Worm (Caenorhabditis elegans) whole organism, young adult: ENCODE measurements around the gene tag-241.

Source experiments
- C17E4.6 ChIP-seq: fragments of 200-800 bp; sonication (Bioruptor generic); IDR thresholded peaks from 2 replicates; pipeline ENCODE4 v1.3.6; 2022; ENCODE audit warnings: missing genetic modification reagents, missing genetic modification characterization, missing compliant biosample characterization
- F37B4.10 ChIP-seq: fragments of 200-800 bp; sonication (Bioruptor generic); IDR thresholded peaks from 2 replicates; pipeline ENCODE4 v1.3.6; 2022; ENCODE audit warnings: missing genetic modification characterization, missing compliant biosample characterization
- F49E8.2 ChIP-seq: sonication (generic microtip); optimal IDR thresholded peaks from 3 replicates; lab custom pipeline; 2017; ENCODE audit warnings: missing genetic modification characterization, mild to moderate bottlenecking, missing compliant biosample characterization, antibody characterized with exemption, moderate library complexity; ENCODE audit not compliant: insufficient read depth
- F52B5.7 ChIP-seq: sonication (generic microtip); optimal IDR thresholded peaks from 2 replicates; lab custom pipeline; 2016; ENCODE audit warnings: mild to moderate bottlenecking, missing genetic modification characterization, missing compliant biosample characterization
- Y53G8AR.9 ChIP-seq: fragments of 200-800 bp; sonication (Bioruptor generic); conservative IDR thresholded peaks from 2 replicates; pipeline ENCODE4 v1.3.6; 2022; ENCODE audit warnings: missing genetic modification reagents, missing genetic modification characterization, missing compliant biosample characterization
- Y56A3A.18 ChIP-seq: fragments of 200-800 bp; sonication (Bioruptor generic); IDR thresholded peaks from 2 replicates; pipeline ENCODE4 v1.3.6; 2022; ENCODE audit warnings: missing genetic modification reagents, missing genetic modification characterization, missing compliant biosample characterization
- Y79H2A.3 ChIP-seq: fragments of 200-800 bp; sonication (Bioruptor generic); conservative IDR thresholded peaks from 2 replicates; pipeline ENCODE4 v1.3.6; 2022; ENCODE audit warnings: missing genetic modification reagents, missing genetic modification characterization, missing compliant biosample characterization
- akir-1 ChIP-seq: fragments of 200-800 bp; sonication (Bioruptor generic); optimal IDR thresholded peaks from 2 replicates; lab custom pipeline; 2018; ENCODE audit warnings: mild to moderate bottlenecking, missing genetic modification characterization, moderate library complexity, missing compliant biosample characterization
- ama-1 ChIP-seq, 3 experiments: fragments of 150-350 bp in 1 of 3; sonication (generic microtip) in 2 of 3; optimal IDR thresholded peaks; 2 replicates each; lab custom pipeline; 2014 to 2018; ENCODE audit warnings: missing biosample characterization in 2 of 3, missing genetic modification characterization in 2 of 3, missing genetic modification reagents in 2 of 3
- attf-5 ChIP-seq: fragments of 200-800 bp; sonication (Bioruptor generic); optimal IDR thresholded peaks from 2 replicates; lab custom pipeline; 2018; ENCODE audit warnings: mild to moderate bottlenecking, missing genetic modification characterization, missing compliant biosample characterization
- bed-1 ChIP-seq: fragments of 200-800 bp; sonication (Bioruptor generic); IDR thresholded peaks from 2 replicates; pipeline ENCODE4 v1.3.6; 2022; ENCODE audit warnings: missing genetic modification reagents, missing genetic modification characterization, missing compliant biosample characterization
- cebp-2 ChIP-seq: fragments of 200-800 bp; sonication (Bioruptor generic); IDR thresholded peaks from 2 replicates; pipeline ENCODE4 v1.3.6; 2022; ENCODE audit warnings: missing genetic modification characterization, missing compliant biosample characterization
- ceh-58 ChIP-seq: fragments of 200-800 bp; sonication (Bioruptor generic); IDR thresholded peaks from 2 replicates; pipeline ENCODE4 v1.3.6; 2022; ENCODE audit warnings: missing genetic modification characterization, missing compliant biosample characterization
- ceh-91 ChIP-seq: fragments of 200-800 bp; sonication (Bioruptor generic); IDR thresholded peaks from 2 replicates; pipeline ENCODE4 v1.3.6; 2022; ENCODE audit warnings: missing genetic modification reagents, missing genetic modification characterization, missing compliant biosample characterization
- chd-7 ChIP-seq: sonication (generic microtip); optimal IDR thresholded peaks from 2 replicates; lab custom pipeline; 2016; ENCODE audit warnings: mild to moderate bottlenecking, missing genetic modification characterization, moderate library complexity, missing compliant biosample characterization
- dpff-1 ChIP-seq: sonication (generic microtip); optimal IDR thresholded peaks from 2 replicates; lab custom pipeline; 2017; ENCODE audit warnings: mild to moderate bottlenecking, missing genetic modification characterization, missing compliant biosample characterization
- efl-1 ChIP-seq: fragments of 150-350 bp; optimal IDR thresholded peaks from 2 replicates; lab custom pipeline; 2014; ENCODE audit warnings: missing biosample characterization, missing genetic modification reagents, missing genetic modification characterization
- egl-18 ChIP-seq: fragments of 200-800 bp; sonication (Bioruptor generic); IDR thresholded peaks from 2 replicates; pipeline ENCODE4 v1.3.6; 2022; ENCODE audit warnings: missing genetic modification reagents, missing genetic modification characterization, missing compliant biosample characterization
- egl-44 ChIP-seq: fragments of 200-800 bp; sonication (Bioruptor generic); IDR thresholded peaks from 2 replicates; pipeline ENCODE4 v1.3.6; 2022; ENCODE audit warnings: missing genetic modification reagents, missing genetic modification characterization, missing compliant biosample characterization
- egrh-3 ChIP-seq: fragments of 200-800 bp; sonication (Bioruptor generic); IDR thresholded peaks from 2 replicates; pipeline ENCODE4 v1.3.6; 2022; ENCODE audit warnings: missing genetic modification reagents, missing genetic modification characterization, missing compliant biosample characterization
- ekl-4 ChIP-seq: fragments of 200-800 bp; sonication (Bioruptor generic); IDR thresholded peaks from 2 replicates; pipeline ENCODE4 v1.3.6; 2022; ENCODE audit warnings: missing genetic modification reagents, missing genetic modification characterization, missing compliant biosample characterization
- hlh-12 ChIP-seq: sonication (generic microtip); optimal IDR thresholded peaks from 2 replicates; lab custom pipeline; 2016; ENCODE audit warnings: missing genetic modification characterization, missing compliant biosample characterization
- hmg-1.2 ChIP-seq: fragments of 200-800 bp; sonication (Bioruptor generic); IDR thresholded peaks from 2 replicates; pipeline ENCODE4 v1.3.6; 2022; ENCODE audit warnings: missing genetic modification reagents, missing genetic modification characterization, missing compliant biosample characterization
- hrde-1 ChIP-seq: sonication (generic microtip); optimal IDR thresholded peaks from 2 replicates; lab custom pipeline; 2016; ENCODE audit warnings: missing genetic modification characterization, mild to moderate bottlenecking, missing compliant biosample characterization, moderate library complexity, missing genotype, missing genetic modification reagents, borderline replicate concordance
- let-607 ChIP-seq, 2 experiments: fragments of 200-800 bp in 1 of 2; sonication (Bioruptor generic) in 1 of 2; sonication (generic microtip) in 1 of 2; optimal IDR thresholded peaks; 2 replicates each; lab custom pipeline; 2016 to 2018; ENCODE audit warnings: mild to moderate bottlenecking in 2 of 2, missing compliant biosample characterization in 2 of 2, missing genetic modification characterization in 2 of 2, moderate library complexity in 2 of 2, missing genotype in 1 of 2
- lir-1 ChIP-seq: fragments of 200-800 bp; sonication (Bioruptor generic); conservative IDR thresholded peaks from 2 replicates; pipeline ENCODE4 v1.3.6; 2022; ENCODE audit warnings: missing genetic modification reagents, missing genetic modification characterization, missing compliant biosample characterization
- lsy-27 ChIP-seq: sonication (generic microtip); optimal IDR thresholded peaks from 2 replicates; lab custom pipeline; 2017; ENCODE audit warnings: missing genetic modification characterization, mild to moderate bottlenecking, missing compliant biosample characterization, antibody characterized with exemption, missing genotype, borderline replicate concordance; ENCODE audit not compliant: insufficient read depth
- mcd-1 ChIP-seq: fragments of 200-800 bp; sonication (Bioruptor generic); IDR thresholded peaks from 2 replicates; pipeline ENCODE4 v1.3.6; 2022; ENCODE audit warnings: missing genetic modification reagents, missing genetic modification characterization, missing compliant biosample characterization
- nfya-1 ChIP-seq: sonication (generic microtip); optimal IDR thresholded peaks from 2 replicates; lab custom pipeline; 2017; ENCODE audit warnings: antibody characterized with exemption, missing compliant biosample characterization, missing genetic modification characterization, borderline replicate concordance; ENCODE audit not compliant: insufficient read depth
- nhr-90 ChIP-seq: sonication (generic microtip); optimal IDR thresholded peaks from 2 replicates; lab custom pipeline; 2016; ENCODE audit warnings: missing genotype, mild to moderate bottlenecking, missing genetic modification characterization, missing compliant biosample characterization
- pbrm-1 ChIP-seq: fragments of 200-800 bp; sonication (Bioruptor generic); IDR thresholded peaks from 2 replicates; pipeline ENCODE4 v1.3.6; 2022; ENCODE audit warnings: missing genetic modification reagents, missing genetic modification characterization, missing compliant biosample characterization
- rec-8 ChIP-seq, 2 experiments: sonication (generic microtip); optimal IDR thresholded peaks; 2 replicates each; lab custom pipeline; 2016; ENCODE audit warnings: mild to moderate bottlenecking in 2 of 2, missing genetic modification characterization in 2 of 2, missing genetic modification reagents in 2 of 2, missing genotype in 2 of 2, missing biosample characterization in 1 of 2, missing compliant biosample characterization in 1 of 2, moderate library complexity in 1 of 2
- repo-1 ChIP-seq: sonication (generic microtip); optimal IDR thresholded peaks from 2 replicates; lab custom pipeline; 2017; ENCODE audit warnings: mild to moderate bottlenecking, missing genetic modification characterization, missing compliant biosample characterization
- sdz-38 ChIP-seq: sonication (generic microtip); optimal IDR thresholded peaks from 2 replicates; lab custom pipeline; 2016; ENCODE audit warnings: missing genotype, missing genetic modification characterization, missing compliant biosample characterization
- snpc-4 ChIP-seq, 5 experiments: fragments of 150-350 bp in 1 of 5; sonication (generic microtip) in 4 of 5; optimal IDR thresholded peaks; 2 replicates each; lab custom pipeline; 2014 to 2018; ENCODE audit warnings: missing genetic modification characterization in 5 of 5, missing biosample characterization in 3 of 5, antibody characterized with exemption in 2 of 5, mild to moderate bottlenecking in 2 of 5, missing compliant biosample characterization in 2 of 5, missing genotype in 2 of 5, moderate library complexity in 2 of 5, missing genetic modification reagents in 1 of 5
- tbp1 ChIP-seq: fragments of 200-800 bp; sonication (Bioruptor generic); optimal IDR thresholded peaks from 2 replicates; lab custom pipeline; 2018; ENCODE audit warnings: mild to moderate bottlenecking, missing genetic modification characterization, missing compliant biosample characterization
- ztf-22 ChIP-seq: fragments of 200-800 bp; sonication (Bioruptor generic); optimal IDR thresholded peaks from 2 replicates; lab custom pipeline; 2018; ENCODE audit warnings: mild to moderate bottlenecking, missing genetic modification characterization, moderate library complexity, missing compliant biosample characterization
- ztf-3 ChIP-seq: fragments of 200-800 bp; sonication (Bioruptor generic); optimal IDR thresholded peaks from 2 replicates; lab custom pipeline; 2018; ENCODE audit warnings: mild to moderate bottlenecking, missing genetic modification characterization, missing compliant biosample characterization

Gene tag-241

DNA sequence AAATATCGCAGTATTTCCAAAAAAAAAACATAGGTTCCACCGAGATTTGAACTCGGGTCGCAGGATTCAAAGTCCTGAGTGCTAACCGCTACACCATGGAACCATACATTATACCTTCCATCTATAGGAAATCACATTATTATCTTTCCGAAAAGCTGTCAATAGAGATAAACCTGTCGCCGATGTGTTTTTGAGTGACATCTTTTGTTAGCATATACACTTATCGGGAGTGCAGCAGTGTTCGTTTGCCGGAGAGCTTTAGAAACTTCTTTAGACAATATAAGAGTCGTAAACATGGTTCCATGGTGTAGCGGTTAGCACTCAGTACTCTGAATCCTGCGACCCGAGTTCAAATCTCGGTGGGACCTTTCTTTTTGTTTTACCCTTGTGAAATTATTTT lies 48.4 kb downstream of the tag-241 start (continued):
- TF ChIP-seq sdz-38 (tag; lab: Kevin White, UChicago) = no peak
- no peak for TF ChIP-seq akir-1 (GFP tag; lab: Kevin White, UChicago)
- no peak for TF ChIP-seq ztf-22 (GFP tag; lab: Kevin White, UChicago)
- TF ChIP-seq tbp1 (GFP tag; lab: Kevin White, UChicago) = peak; percentile 88
- no peak for TF ChIP-seq F49E8.2 (tag; lab: Kevin White, UChicago)
- no peak for TF ChIP-seq egl-18 (GFP tag; lab: Robert Waterston, UW)
- no peak for TF ChIP-seq ztf-3 (GFP tag; lab: Kevin White, UChicago)
- no peak for TF ChIP-seq dpff-1 (tag; lab: Kevin White, UChicago)
- peak; percentile 56 for TF ChIP-seq nhr-90 (tag; lab: Kevin White, UChicago)
- no peak for TF ChIP-seq C17E4.6
- TF ChIP-seq lir-1 (GFP tag; lab: Robert Waterston, UW) = 0 out of 2 replicates have a peak, but pooled peaks have one; percentile 29
- peak; percentile 40 for TF ChIP-seq repo-1 (tag; lab: Kevin White, UChicago)
- no peak for TF ChIP-seq F52B5.7 (tag; lab: Kevin White, UChicago)
- no peak for TF ChIP-seq hrde-1
- no peak for TF ChIP-seq ama-1 (optimal IDR thresholded peaks at IDR 0.05; lab: Kevin White, UChicago)
- no peak for TF ChIP-seq ama-1 (GFP tag; optimal IDR thresholded peaks at IDR 0.05; lab: Kevin White, UChicago)
- no peak for TF ChIP-seq nfya-1
- TF ChIP-seq ekl-4 (GFP tag; lab: Robert Waterston, UW) = peak; percentile 36
- TF ChIP-seq Y56A3A.18 (GFP tag; lab: Robert Waterston, UW) = peak; percentile 68; the same call in 1 of the 2 replicates
- TF ChIP-seq rec-8 (tag; optimal IDR thresholded peaks at IDR 0.05; lab: Kevin White, UChicago) = peak in 1 of 2 experiments; percentile 5
- TF ChIP-seq Y79H2A.3 = 0 out of 2 replicates have a peak, but pooled peaks have one; percentile 21
- no peak for TF ChIP-seq pbrm-1
- TF ChIP-seq efl-1 (GFP tag; lab: Kevin White, UChicago) = no peak
- no peak for TF ChIP-seq let-607 (tag; optimal IDR thresholded peaks at IDR 0.05; lab: Kevin White, UChicago)
- peak; percentile 71; the same call in 1 of the 2 replicates for TF ChIP-seq Y53G8AR.9 (GFP tag; lab: Robert Waterston, UW)
- TF ChIP-seq, all 124 proteins: peak for 34

DNA sequence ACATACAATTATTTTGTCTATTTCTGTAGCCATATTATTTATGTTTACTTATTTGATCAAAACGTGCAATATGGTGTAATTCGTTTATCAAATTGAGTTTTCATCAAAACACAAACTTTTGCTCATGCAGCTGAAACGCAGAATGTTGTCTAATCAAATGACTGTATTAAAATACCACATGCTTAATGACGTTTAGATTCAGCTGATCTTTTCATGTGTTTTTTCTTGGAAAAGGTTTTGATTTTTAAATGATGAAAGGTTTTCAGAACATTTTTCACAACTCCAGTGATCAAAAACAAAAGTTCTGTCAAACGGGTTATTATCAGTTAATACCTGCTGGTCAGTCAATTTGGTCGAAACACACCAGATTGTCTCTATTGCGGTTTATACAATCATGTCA lies 51.5 kb downstream of the tag-241 start, which contains the start of gene Y62H9A.1:
Gene Y62H9A.1, plus strand, starts transcription at position 282 of the 400 bp plus-strand sequence.
- no peak for TF ChIP-seq ceh-91 (GFP tag; lab: Robert Waterston, UW)
- TF ChIP-seq cebp-2 (GFP tag; lab: Robert Waterston, UW) = no peak
- TF ChIP-seq egl-44 = no peak
- TF ChIP-seq bed-1 (GFP tag; lab: Robert Waterston, UW) = no peak
- no peak for TF ChIP-seq hmg-1.2 (GFP tag; lab: Robert Waterston, UW)
- TF ChIP-seq mcd-1 (GFP tag; lab: Robert Waterston, UW) = no peak
- TF ChIP-seq C17E4.6 = no peak
- TF ChIP-seq Y79H2A.3 = no peak
- TF ChIP-seq F37B4.10 (GFP tag; lab: Robert Waterston, UW) = no peak
- no peak for TF ChIP-seq rec-8 (tag; optimal IDR thresholded peaks at IDR 0.05; lab: Kevin White, UChicago)
- TF ChIP-seq ceh-58 (GFP tag; lab: Robert Waterston, UW) = no peak
- TF ChIP-seq chd-7 (tag; lab: Kevin White, UChicago) = no peak
- TF ChIP-seq lsy-27 (tag; lab: Kevin White, UChicago) = no peak
- no peak for TF ChIP-seq snpc-4 (GFP tag; optimal IDR thresholded peaks at IDR 0.05; lab: Kevin White, UChicago)
- no peak for TF ChIP-seq snpc-4 (tag; optimal IDR thresholded peaks at IDR 0.05; lab: Kevin White, UChicago)
- no peak for TF ChIP-seq hlh-12
- no peak for TF ChIP-seq egrh-3
- TF ChIP-seq egl-18 (GFP tag; lab: Robert Waterston, UW) = no peak
- no peak for TF ChIP-seq attf-5 (GFP tag; lab: Kevin White, UChicago)
- no peak for TF ChIP-seq Y53G8AR.9 (GFP tag; lab: Robert Waterston, UW)
